Fruit fly (Drosophila melanogaster): Measurements from ENCODE around the gene CG31924.

CG31924 gene

dm6 chr2L:1386512-1386911 lies 31.8 kb upstream of the CG31924 start:
- no peak for TF ChIP-seq EcR (GFP tag; optimal IDR thresholded peaks at IDR 0.05)
- TF ChIP-seq Pif1B (GFP tag; optimal IDR thresholded peaks at IDR 0.05): no peak
- no peak for TF ChIP-seq CG15710 (tag; optimal IDR thresholded peaks at IDR 0.05)
- TF ChIP-seq CG34367 (tag; optimal IDR thresholded peaks at IDR 0.05): no peak
- no peak for TF ChIP-seq Pif1A (GFP tag; optimal IDR thresholded peaks at IDR 0.05)
- TF ChIP-seq Ets98B (GFP tag; IDR thresholded peaks at IDR 0.05): no peak
- no peak for TF ChIP-seq CG10348 (GFP tag; IDR thresholded peaks at IDR 0.05)

- TF ChIP-seq Ets98B (GFP tag; IDR thresholded peaks at IDR 0.05) (no peak), CG8159 (tag; optimal IDR thresholded peaks at IDR 0.05) (no peak), gl (tag; optimal IDR thresholded peaks at IDR 0.05) (no peak), CG13204 (GFP tag; optimal IDR thresholded peaks at IDR 0.05) (no peak), Snoo (tag; optimal IDR thresholded peaks at IDR 0.05) (no peak), CG4496 (GFP tag; IDR thresholded peaks at IDR 0.05) (no peak), CG32121 (GFP tag; IDR thresholded peaks at IDR 0.05) (no peak), CG9948 (tag; optimal IDR thresholded peaks at IDR 0.05) (no peak), CG12605 (GFP tag; IDR thresholded peaks at IDR 0.05) (no peak), D1 (tag; optimal IDR thresholded peaks at IDR 0.05) (no peak), CG15710 (tag; optimal IDR thresholded peaks at IDR 0.05) (no peak), fd96Ca (GFP tag; IDR thresholded peaks at IDR 0.05) (no peak), CG14655 (GFP tag; optimal IDR thresholded peaks at IDR 0.05) (no peak), Pif1B (GFP tag; optimal IDR thresholded peaks at IDR 0.05) (no peak), CG17806 (tag; optimal IDR thresholded peaks at IDR 0.05) (no peak), rn (GFP tag; IDR thresholded peaks at IDR 0.05) (no peak), EcR (GFP tag; optimal IDR thresholded peaks at IDR 0.05) (no peak), CG8301 (tag; optimal IDR thresholded peaks at IDR 0.05) (no peak)
Observed at dm6 chr2L:1377635-1378034, 22.9 kb upstream of the CG31924 start.

dm6 chr2L:1367696-1368095 lies 13.0 kb upstream of the CG31924 start, which contains the start of gene CG14346:
TSS of gene CG14346 (plus strand) at chr2L:1367996.
- TF ChIP-seq Ets98B (GFP tag; IDR thresholded peaks at IDR 0.05) (no peak), CG13204 (GFP tag; optimal IDR thresholded peaks at IDR 0.05) (no peak), CG9948 (tag; optimal IDR thresholded peaks at IDR 0.05) (no peak), fd96Ca (GFP tag; IDR thresholded peaks at IDR 0.05) (no peak), Pif1B (GFP tag; optimal IDR thresholded peaks at IDR 0.05) (no peak), CG8159 (tag; optimal IDR thresholded peaks at IDR 0.05) (no peak), CG17806 (tag; optimal IDR thresholded peaks at IDR 0.05) (no peak), Pif1A (GFP tag; optimal IDR thresholded peaks at IDR 0.05) (no peak), CG8301 (tag; optimal IDR thresholded peaks at IDR 0.05) (no peak), Snoo (tag; optimal IDR thresholded peaks at IDR 0.05) (no peak), gl (tag; optimal IDR thresholded peaks at IDR 0.05) (no peak), CG4496 (GFP tag; IDR thresholded peaks at IDR 0.05) (no peak), D1 (tag; optimal IDR thresholded peaks at IDR 0.05) (no peak), CG15710 (tag; optimal IDR thresholded peaks at IDR 0.05) (no peak), CG12605 (GFP tag; IDR thresholded peaks at IDR 0.05) (no peak), CG10348 (GFP tag; IDR thresholded peaks at IDR 0.05) (no peak), CG32121 (GFP tag; IDR thresholded peaks at IDR 0.05) (no peak), EcR (GFP tag; optimal IDR thresholded peaks at IDR 0.05) (no peak), CG14655 (GFP tag; optimal IDR thresholded peaks at IDR 0.05) (no peak)

- TF ChIP-seq Snoo (tag; optimal IDR thresholded peaks at IDR 0.05) (no peak), Pif1B (GFP tag; optimal IDR thresholded peaks at IDR 0.05) (no peak), CG34367 (tag; optimal IDR thresholded peaks at IDR 0.05) (no peak), Ets98B (GFP tag; IDR thresholded peaks at IDR 0.05) (no peak), gl (tag; optimal IDR thresholded peaks at IDR 0.05) (no peak), CG12605 (GFP tag; IDR thresholded peaks at IDR 0.05) (no peak), CG32121 (GFP tag; IDR thresholded peaks at IDR 0.05) (no peak), CG14655 (GFP tag; optimal IDR thresholded peaks at IDR 0.05) (no peak), CG8301 (tag; optimal IDR thresholded peaks at IDR 0.05) (no peak), rn (GFP tag; IDR thresholded peaks at IDR 0.05) (no peak), CG9948 (tag; optimal IDR thresholded peaks at IDR 0.05) (no peak), D1 (tag; optimal IDR thresholded peaks at IDR 0.05) (no peak), CG13204 (GFP tag; optimal IDR thresholded peaks at IDR 0.05) (no peak), CG4496 (GFP tag; IDR thresholded peaks at IDR 0.05) (no peak), CG15710 (tag; optimal IDR thresholded peaks at IDR 0.05) (no peak), CG17806 (tag; optimal IDR thresholded peaks at IDR 0.05) (no peak)
Observed at dm6 chr2L:1365037-1365436, 10.3 kb upstream of the CG31924 start.

dm6 chr2L:1361771-1362632 lies 7.3 kb upstream of the CG31924 start, which contains the start of gene NLaz:
TSS of gene NLaz (minus strand) at chr2L:1361821.
- TF ChIP-seq Pif1A (GFP tag; optimal IDR thresholded peaks at IDR 0.05): no peak
- TF ChIP-seq CG32121 (GFP tag; IDR thresholded peaks at IDR 0.05): no peak
- TF ChIP-seq Ets98B (GFP tag; IDR thresholded peaks at IDR 0.05): no peak
- TF ChIP-seq CG12605 (GFP tag; IDR thresholded peaks at IDR 0.05): no peak
- TF ChIP-seq D1 (tag; optimal IDR thresholded peaks at IDR 0.05): no peak
- no peak for TF ChIP-seq rn (GFP tag; IDR thresholded peaks at IDR 0.05)
- TF ChIP-seq CG17806 (tag; optimal IDR thresholded peaks at IDR 0.05): no peak
- no peak for TF ChIP-seq Snoo (tag; optimal IDR thresholded peaks at IDR 0.05)
- no peak for TF ChIP-seq CG9948 (tag; optimal IDR thresholded peaks at IDR 0.05)
- TF ChIP-seq CG14655 (GFP tag; optimal IDR thresholded peaks at IDR 0.05): no peak
- TF ChIP-seq CG8159 (tag; optimal IDR thresholded peaks at IDR 0.05): peak; percentile 0
- TF ChIP-seq fd96Ca (GFP tag; IDR thresholded peaks at IDR 0.05): no peak
- peak; percentile 75 for TF ChIP-seq EcR (GFP tag; optimal IDR thresholded peaks at IDR 0.05)
- TF ChIP-seq Pif1B (GFP tag; optimal IDR thresholded peaks at IDR 0.05): no peak
- TF ChIP-seq gl (tag; optimal IDR thresholded peaks at IDR 0.05): no peak

All from whole organism, pupa.